Fruit fly (Drosophila melanogaster) whole organism, embryonic: ENCODE measurements around the gene CG18081.
A peak's percentile ranks its signal among the peaks of the same experiment; 100 is the strongest.

Experiments used
- BtbVII ChIP-seq: fragments of 200-800 bp; sonication (Bioruptor generic); optimal IDR thresholded peaks from 3 replicates; lab custom pipeline; 2017; ENCODE audit warnings: missing biosample characterization, mild to moderate bottlenecking, missing genetic modification characterization
- CG12769 ChIP-seq: fragments of 200-800 bp; sonication (Bioruptor generic); optimal IDR thresholded peaks from 2 replicates; lab custom pipeline; 2019; ENCODE audit warnings: missing biosample characterization, mild to moderate bottlenecking, missing genetic modification characterization, moderate library complexity
- CG13424 ChIP-seq: fragments of 200-800 bp; sonication (Bioruptor generic); optimal IDR thresholded peaks from 2 replicates; lab custom pipeline; 2019; ENCODE audit warnings: missing biosample characterization, mild to moderate bottlenecking, missing genetic modification characterization, moderate library complexity
- CG14965 ChIP-seq: fragments of 200-800 bp; sonication (Bioruptor generic); optimal IDR thresholded peaks from 2 replicates; lab custom pipeline; 2016; ENCODE audit warnings: missing biosample characterization, missing genetic modification characterization, borderline replicate concordance
- CG15696 ChIP-seq: fragments of 200-800 bp; sonication (Bioruptor generic); optimal IDR thresholded peaks from 2 replicates; lab custom pipeline; 2019; ENCODE audit warnings: missing biosample characterization, mild to moderate bottlenecking, missing genetic modification characterization, moderate library complexity
- CG16813 ChIP-seq: fragments of 200-800 bp; sonication (Bioruptor generic); IDR thresholded peaks from 3 replicates; pipeline ENCODE4 v1.3.6; 2022; ENCODE audit warnings: missing biosample characterization, missing genetic modification characterization; ENCODE audit not compliant: partially characterized antibody
- CG16863 ChIP-seq: fragments of 200-800 bp; sonication (Bioruptor generic); optimal IDR thresholded peaks from 3 replicates; lab custom pipeline; 2016; ENCODE audit warnings: missing biosample characterization, missing genetic modification characterization
- CG18619 ChIP-seq: fragments of 200-800 bp; sonication (Bioruptor generic); optimal IDR thresholded peaks from 3 replicates; lab custom pipeline; 2017; ENCODE audit warnings: missing biosample characterization, mild to moderate bottlenecking, missing genetic modification characterization
- CG2116 ChIP-seq: fragments of 200-800 bp; sonication (Bioruptor generic); optimal IDR thresholded peaks from 3 replicates; lab custom pipeline; 2018; ENCODE audit warnings: missing biosample characterization, mild to moderate bottlenecking, missing genetic modification characterization
- CG2199 ChIP-seq: fragments of 200-800 bp; sonication (Bioruptor generic); IDR thresholded peaks from 3 replicates; pipeline ENCODE4 v1.3.6; 2022; ENCODE audit warnings: missing biosample characterization, missing genetic modification characterization
- CG2678 ChIP-seq: fragments of 200-800 bp; sonication (Bioruptor generic); optimal IDR thresholded peaks from 3 replicates; lab custom pipeline; 2019; ENCODE audit warnings: missing biosample characterization, mild to moderate bottlenecking, missing genetic modification characterization, moderate library complexity
- CG32772 ChIP-seq: fragments of 200-800 bp; sonication (Bioruptor generic); IDR thresholded peaks from 2 replicates; pipeline ENCODE4 v1.3.6; 2022; ENCODE audit warnings: missing biosample characterization, missing genetic modification characterization
- CG33557 ChIP-seq: fragments of 200-800 bp; sonication (Bioruptor generic); optimal IDR thresholded peaks from 2 replicates; lab custom pipeline; 2019; ENCODE audit warnings: missing biosample characterization, mild to moderate bottlenecking, missing genetic modification characterization, moderate library complexity
- CG4282 ChIP-seq: fragments of 200-800 bp; sonication (Bioruptor generic); optimal IDR thresholded peaks from 2 replicates; lab custom pipeline; 2016; ENCODE audit warnings: missing biosample characterization, missing genetic modification characterization
- CG6254 ChIP-seq: fragments of 200-800 bp; sonication (Bioruptor generic); optimal IDR thresholded peaks from 3 replicates; lab custom pipeline; 2017; ENCODE audit warnings: mild to moderate bottlenecking, missing biosample characterization, missing genetic modification reagents, missing genetic modification characterization
- CG7745 ChIP-seq: fragments of 200-800 bp; sonication (Bioruptor generic); optimal IDR thresholded peaks from 2 replicates; lab custom pipeline; 2018; ENCODE audit warnings: missing biosample characterization, mild to moderate bottlenecking, missing genetic modification characterization, moderate library complexity
- CG9797 ChIP-seq: fragments of 200-800 bp; sonication (Bioruptor generic); optimal IDR thresholded peaks from 3 replicates; lab custom pipeline; 2018; ENCODE audit warnings: missing biosample characterization, mild to moderate bottlenecking, missing genetic modification characterization
- CG9876 ChIP-seq: fragments of 200-800 bp; sonication (Bioruptor generic); optimal IDR thresholded peaks from 2 replicates; lab custom pipeline; 2016; ENCODE audit warnings: missing biosample characterization, missing genetic modification characterization
- CG9932 ChIP-seq: fragments of 200-800 bp; sonication (Bioruptor generic); IDR thresholded peaks from 2 replicates; pipeline ENCODE4 v1.3.6; 2022; ENCODE audit warnings: missing biosample characterization, missing genetic modification characterization
- CkIIα-i1 ChIP-seq: fragments of 200-800 bp; sonication (Bioruptor generic); IDR thresholded peaks from 2 replicates; pipeline ENCODE4 v1.3.6; 2022; ENCODE audit warnings: missing biosample characterization, missing genetic modification characterization
- CrebB ChIP-seq: fragments of 200-800 bp; sonication (Bioruptor generic); optimal IDR thresholded peaks from 3 replicates; lab custom pipeline; 2018; ENCODE audit warnings: missing biosample characterization, mild to moderate bottlenecking, missing genetic modification characterization
- Dll ChIP-seq: fragments of 200-800 bp; sonication (Bioruptor generic); IDR thresholded peaks from 4 replicates; pipeline ENCODE4 v1.3.6; 2022; ENCODE audit warnings: missing biosample characterization, missing genetic modification characterization; ENCODE audit not compliant: partially characterized antibody
- Ets65A ChIP-seq: fragments of 200-800 bp; sonication (Bioruptor generic); peaks from one replicate; lab custom pipeline; 2016; ENCODE audit warnings: missing biosample characterization, missing genetic modification characterization
- GATAe ChIP-seq: fragments of 200-800 bp; sonication (Bioruptor generic); conservative IDR thresholded peaks from 2 replicates; pipeline ENCODE4 v1.3.6; 2022; ENCODE audit warnings: missing biosample characterization, missing genetic modification characterization
- HmgZ ChIP-seq: fragments of 200-800 bp; sonication (Bioruptor generic); optimal IDR thresholded peaks from 2 replicates; lab custom pipeline; 2018; ENCODE audit warnings: missing biosample characterization, mild to moderate bottlenecking, missing genetic modification characterization
- Hsf ChIP-seq: fragments of 200-800 bp; sonication (Bioruptor generic); optimal IDR thresholded peaks from 3 replicates; lab custom pipeline; 2016; ENCODE audit warnings: missing biosample characterization, missing genetic modification characterization
- NC2β ChIP-seq: fragments of 200-800 bp; sonication (Bioruptor generic); optimal IDR thresholded peaks from 2 replicates; lab custom pipeline; 2016; ENCODE audit warnings: missing biosample characterization, missing genetic modification characterization
- Nf-YB ChIP-seq: fragments of 200-800 bp; sonication (Bioruptor generic); optimal IDR thresholded peaks from 3 replicates; lab custom pipeline; 2019; ENCODE audit warnings: missing biosample characterization, mild to moderate bottlenecking, missing genetic modification characterization, moderate library complexity
- Oaz ChIP-seq: fragments of 200-800 bp; sonication (Bioruptor generic); IDR thresholded peaks from 2 replicates; pipeline ENCODE4 v1.3.6; 2022; ENCODE audit warnings: missing biosample characterization, missing genetic modification characterization
- Ravus ChIP-seq: fragments of 200-800 bp; sonication (Bioruptor generic); IDR thresholded peaks from 2 replicates; pipeline ENCODE4 v1.3.6; 2022; ENCODE audit warnings: missing biosample characterization, missing genetic modification characterization
- Ssrp ChIP-seq: fragments of 200-800 bp; sonication (Bioruptor generic); optimal IDR thresholded peaks from 2 replicates; lab custom pipeline; 2018; ENCODE audit warnings: missing biosample characterization, mild to moderate bottlenecking, missing genetic modification characterization, moderate library complexity
- Stat92E ChIP-seq, 3 experiments: fragments of >200 bp in 2 of 3; fragments of 200-800 bp in 1 of 3; sonication (Bioruptor generic) in 1 of 3; optimal IDR thresholded peaks; 2 replicates each; lab custom pipeline; 2017 to 2019; ENCODE audit warnings: missing biosample characterization in 3 of 3, missing genetic modification characterization in 3 of 3, mild to moderate bottlenecking in 1 of 3, moderate library complexity in 1 of 3
- Taf1 ChIP-seq: fragments of 200-800 bp; sonication (Bioruptor generic); IDR thresholded peaks from 2 replicates; pipeline ENCODE4 v1.3.6; 2022; ENCODE audit warnings: missing biosample characterization, missing genetic modification characterization
- ato ChIP-seq: fragments of 200-800 bp; sonication (Bioruptor generic); IDR thresholded peaks from 2 replicates; pipeline ENCODE4 v1.3.6; 2022; ENCODE audit warnings: missing biosample characterization, missing genetic modification characterization; ENCODE audit not compliant: partially characterized antibody
- da ChIP-seq: fragments of 200-800 bp; sonication (Bioruptor generic); optimal IDR thresholded peaks from 2 replicates; lab custom pipeline; 2016; ENCODE audit warnings: missing biosample characterization, missing genetic modification characterization
- dpn ChIP-seq, 2 experiments: fragments of 200-800 bp; sonication (Bioruptor generic); optimal IDR thresholded peaks; 3 replicates each; lab custom pipeline; 2016; ENCODE audit warnings: missing biosample characterization in 2 of 2, missing genetic modification characterization in 2 of 2
- gt ChIP-seq: fragments of 200-800 bp; sonication (Bioruptor generic); IDR thresholded peaks from 2 replicates; pipeline ENCODE4 v1.3.6; 2022; ENCODE audit warnings: missing biosample characterization, missing genetic modification characterization
- insv ChIP-seq, 2 experiments: fragments of 200-800 bp; sonication (Bioruptor generic); optimal IDR thresholded peaks; 3 replicates each; lab custom pipeline; 2016 to 2018; ENCODE audit warnings: missing biosample characterization in 2 of 2, missing genetic modification characterization in 2 of 2
- jumu ChIP-seq: fragments of 200-800 bp; sonication (Bioruptor generic); optimal IDR thresholded peaks from 3 replicates; lab custom pipeline; 2016; ENCODE audit warnings: missing biosample characterization, missing genetic modification characterization
- odd ChIP-seq: fragments of 200-800 bp; sonication (Bioruptor generic); optimal IDR thresholded peaks from 2 replicates; lab custom pipeline; 2017; ENCODE audit warnings: missing biosample characterization, mild to moderate bottlenecking, missing genetic modification characterization
- pita ChIP-seq: fragments of 200-800 bp; sonication (Bioruptor generic); optimal IDR thresholded peaks from 2 replicates; lab custom pipeline; 2017; ENCODE audit warnings: missing biosample characterization, mild to moderate bottlenecking, missing genetic modification characterization
- prd ChIP-seq, 3 experiments: fragments of >200 bp in 2 of 3; fragments of 200-800 bp in 1 of 3; sonication (Bioruptor generic) in 1 of 3; optimal IDR thresholded peaks in 2 of 3; IDR thresholded peaks in 1 of 3; 2 replicates in 2 of 3; 3 replicates in 1 of 3; pipeline versions ENCODE4 v1.3.6 to Lab custom; 2017 to 2022; ENCODE audit warnings: missing biosample characterization in 1 of 3, missing genetic modification characterization in 1 of 3
- row ChIP-seq: fragments of 200-800 bp; sonication (Bioruptor generic); IDR thresholded peaks from 3 replicates; pipeline ENCODE4 v1.3.6; 2022; ENCODE audit warnings: missing biosample characterization, missing genetic modification characterization
- schlank ChIP-seq: fragments of 200-800 bp; sonication (Bioruptor generic); optimal IDR thresholded peaks from 2 replicates; lab custom pipeline; 2018; ENCODE audit warnings: missing biosample characterization, mild to moderate bottlenecking, missing genetic modification characterization
- sd ChIP-seq: fragments of 200-800 bp; sonication (Bioruptor generic); optimal IDR thresholded peaks from 3 replicates; lab custom pipeline; 2018; ENCODE audit warnings: missing biosample characterization, mild to moderate bottlenecking, missing genetic modification characterization, moderate library complexity
- shn ChIP-seq: fragments of 200-800 bp; sonication (Bioruptor generic); optimal IDR thresholded peaks from 3 replicates; lab custom pipeline; 2016; ENCODE audit warnings: missing biosample characterization, missing genetic modification characterization
- slbo ChIP-seq: fragments of 200-800 bp; sonication (Bioruptor generic); IDR thresholded peaks from 2 replicates; pipeline ENCODE4 v1.3.6; 2022; ENCODE audit warnings: missing biosample characterization, missing genetic modification characterization
- sob ChIP-seq: fragments of 200-800 bp; sonication (Bioruptor generic); IDR thresholded peaks from 2 replicates; pipeline ENCODE4 v1.3.6; 2022; ENCODE audit warnings: missing biosample characterization, missing genetic modification characterization
- sr ChIP-seq: fragments of 200-800 bp; sonication (Bioruptor generic); IDR thresholded peaks from 3 replicates; pipeline ENCODE4 v1.3.6; 2022; ENCODE audit warnings: missing biosample characterization, missing genetic modification characterization
- tna ChIP-seq: fragments of 200-800 bp; sonication (Bioruptor generic); IDR thresholded peaks from 2 replicates; pipeline ENCODE4 v1.3.6; 2022; ENCODE audit warnings: missing biosample characterization, missing genetic modification characterization; ENCODE audit not compliant: partially characterized antibody
- wek ChIP-seq: fragments of 200-800 bp; sonication (Bioruptor generic); optimal IDR thresholded peaks from 3 replicates; lab custom pipeline; 2018; ENCODE audit warnings: missing biosample characterization, mild to moderate bottlenecking, missing genetic modification characterization, moderate library complexity

The CG18081 gene

dm6 chr3L:15837209-15837608 lies 2.0 kb upstream of the CG18081 start, which contains the start of gene CG15715 (continued):
- TF ChIP-seq CG14965 (no peak), jumu (GFP tag; lab: Kevin White, UChicago) (no peak), CG7745 (no peak), tna (GFP tag; lab: Robert Waterston, UW) (no peak), CG16863 (GFP tag; lab: Kevin White, UChicago) (no peak), dpn (GFP tag; optimal IDR thresholded peaks at IDR 0.05; lab: Kevin White, UChicago) (no peak), CG4282 (GFP tag; lab: Kevin White, UChicago) (no peak), CrebB (no peak), CG2199 (GFP tag; lab: Robert Waterston, UW) (no peak), CG32772 (no peak), Ets65A (GFP tag; lab: Kevin White, UChicago) (peak; percentile 86), BtbVII (GFP tag; lab: Kevin White, UChicago) (no peak), Stat92E (GFP tag; optimal IDR thresholded peaks at IDR 0.05; lab: Kevin White, UChicago) (no peak), da (GFP tag; lab: Kevin White, UChicago) (no peak), CG6254 (GFP tag; lab: Kevin White, UChicago) (no peak), odd (GFP tag; lab: Kevin White, UChicago) (no peak), insv (GFP tag; optimal IDR thresholded peaks at IDR 0.05; lab: Kevin White, UChicago) (no peak), sr (GFP tag; lab: Robert Waterston, UW) (no peak), Ravus (no peak), NC2β (GFP tag; lab: Kevin White, UChicago) (no peak), pita (GFP tag; lab: Kevin White, UChicago) (peak; percentile 77), CG9932 (GFP tag; lab: Robert Waterston, UW) (no peak), Nf-YB (GFP tag; lab: Kevin White, UChicago) (no peak), Ssrp (tag; lab: Kevin White, UChicago) (no peak), HmgZ (peak; percentile 62), CG13424 (no peak), CG9876 (GFP tag; lab: Kevin White, UChicago) (no peak), Oaz (GFP tag; lab: Robert Waterston, UW) (no peak), CG12769 (peak; percentile 14), CG33557 (no peak), CkIIα-i1 (GFP tag; lab: Robert Waterston, UW) (no peak), Taf1 (no peak), CG2116 (GFP tag; lab: Kevin White, UChicago) (peak; percentile 49), CG16813 (no peak), GATAe (GFP tag; lab: Robert Waterston, UW) (no peak), sob (no peak), ato (GFP tag; lab: Robert Waterston, UW) (no peak), CG9797 (peak; percentile 68), wek (peak; percentile 88), prd (optimal IDR thresholded peaks at IDR 0.05; lab: Kevin White, UChicago) (no peak), prd (GFP tag; IDR thresholded peaks at IDR 0.05; lab: Robert Waterston, UW) (no peak), CG15696 (no peak), schlank (tag; lab: Kevin White, UChicago) (no peak), slbo (GFP tag; lab: Robert Waterston, UW) (no peak; the same call in 1 of the 2 replicates), gt (GFP tag; lab: Robert Waterston, UW) (no peak), Hsf (GFP tag; lab: Kevin White, UChicago) (no peak), shn (GFP tag; lab: Kevin White, UChicago) (no peak), CG2678 (no peak), CG18619 (GFP tag; lab: Kevin White, UChicago) (no peak), sd (tag; lab: Kevin White, UChicago) (no peak), row (GFP tag; lab: Robert Waterston, UW) (peak; percentile 55), Dll (GFP tag; lab: Robert Waterston, UW) (no peak)
